Fruit fly (Drosophila melanogaster) whole organism, prepupa: ENCODE results near the gene CG14312.

Experiments used
- Blimp-1 ChIP-seq: fragments of 200-800 bp; sonication (Bioruptor generic); optimal IDR thresholded peaks from 3 replicates; lab custom pipeline; 2017; ENCODE audit warnings: missing biosample characterization, missing genetic modification characterization, mild to moderate bottlenecking, moderate library complexity, missing genetic modification reagents
- CG10631 ChIP-seq: fragments of 200-800 bp; sonication (Bioruptor generic); optimal IDR thresholded peaks from 2 replicates; lab custom pipeline; 2016; ENCODE audit warnings: missing biosample characterization, missing genetic modification characterization
- CG11294 ChIP-seq: fragments of 200-800 bp; sonication (Bioruptor generic); IDR thresholded peaks from 2 replicates; pipeline ENCODE4 v1.3.6; 2022; ENCODE audit warnings: missing biosample characterization, missing genetic modification characterization
- CG11762 ChIP-seq: fragments of 200-800 bp; sonication (Bioruptor generic); optimal IDR thresholded peaks from 3 replicates; lab custom pipeline; 2016; ENCODE audit warnings: missing biosample characterization, missing genetic modification characterization; ENCODE audit not compliant: insufficient read depth
- CG1621 ChIP-seq: fragments of 200-800 bp; sonication (Bioruptor generic); optimal IDR thresholded peaks from 3 replicates; lab custom pipeline; 2018; ENCODE audit warnings: missing biosample characterization, mild to moderate bottlenecking, missing genetic modification characterization
- CG34406 ChIP-seq: fragments of 200-800 bp; sonication (Bioruptor generic); optimal IDR thresholded peaks from 3 replicates; lab custom pipeline; 2016; ENCODE audit warnings: missing biosample characterization, missing genetic modification characterization
- CG3919 ChIP-seq: fragments of 200-800 bp; sonication (Bioruptor generic); optimal IDR thresholded peaks from 3 replicates; lab custom pipeline; 2016; ENCODE audit warnings: missing biosample characterization, missing genetic modification characterization
- CG6163 ChIP-seq: fragments of 200-800 bp; sonication (Bioruptor generic); IDR thresholded peaks from 3 replicates; pipeline ENCODE4 v1.3.6; 2022; ENCODE audit warnings: missing biosample characterization, missing genetic modification characterization
- CG6276 ChIP-seq: fragments of 200-800 bp; sonication (Bioruptor generic); optimal IDR thresholded peaks from 2 replicates; lab custom pipeline; 2017; ENCODE audit warnings: missing biosample characterization, mild to moderate bottlenecking, missing genetic modification characterization
- CG6854 ChIP-seq: fragments of 200-800 bp; sonication (Bioruptor generic); optimal IDR thresholded peaks from 2 replicates; lab custom pipeline; 2017; ENCODE audit warnings: missing biosample characterization, mild to moderate bottlenecking, missing genetic modification characterization
- CG7368 ChIP-seq: fragments of 200-800 bp; sonication (Bioruptor generic); optimal IDR thresholded peaks from 3 replicates; lab custom pipeline; 2016; ENCODE audit warnings: missing biosample characterization, missing genetic modification characterization
- CG8119 ChIP-seq: fragments of 200-800 bp; sonication (Bioruptor generic); IDR thresholded peaks from 3 replicates; pipeline ENCODE4 v1.3.6; 2022; ENCODE audit warnings: missing biosample characterization, missing genetic modification characterization
- CG8319 ChIP-seq: fragments of 200-800 bp; sonication (Bioruptor generic); optimal IDR thresholded peaks from 3 replicates; lab custom pipeline; 2016; ENCODE audit warnings: missing biosample characterization, missing genetic modification characterization
- CG9139 ChIP-seq: fragments of 200-800 bp; sonication (Bioruptor generic); optimal IDR thresholded peaks from 3 replicates; lab custom pipeline; 2017; ENCODE audit warnings: missing biosample characterization, mild to moderate bottlenecking, missing genetic modification characterization
- Eip75B ChIP-seq: fragments of 200-800 bp; sonication (Bioruptor generic); optimal IDR thresholded peaks from 3 replicates; lab custom pipeline; 2016; ENCODE audit warnings: missing biosample characterization, missing genetic modification characterization
- Eip78C ChIP-seq: fragments of 200-800 bp; sonication (Bioruptor generic); peaks from one replicate; lab custom pipeline; 2016; ENCODE audit warnings: missing biosample characterization, missing genetic modification characterization
- Eip93F ChIP-seq: fragments of 200-800 bp; sonication (Bioruptor generic); optimal IDR thresholded peaks from 2 replicates; lab custom pipeline; 2016; ENCODE audit warnings: missing biosample characterization, mild to moderate bottlenecking, missing genetic modification characterization
- Ets21C ChIP-seq: fragments of 200-800 bp; sonication (Bioruptor generic); optimal IDR thresholded peaks from 3 replicates; lab custom pipeline; 2016; ENCODE audit warnings: missing biosample characterization, missing genetic modification characterization
- Ets96B ChIP-seq: fragments of 200-800 bp; optimal IDR thresholded peaks from 2 replicates; lab custom pipeline; 2019; ENCODE audit warnings: missing biosample characterization, mild to moderate bottlenecking, missing genetic modification characterization, moderate library complexity
- Gug ChIP-seq: fragments of 200-800 bp; sonication (Bioruptor generic); IDR thresholded peaks from 2 replicates; pipeline ENCODE4 v1.3.6; 2022; ENCODE audit warnings: missing biosample characterization, missing genetic modification characterization
- Hr39 ChIP-seq: fragments of 200-800 bp; sonication (Bioruptor generic); optimal IDR thresholded peaks from 2 replicates; lab custom pipeline; 2016; ENCODE audit warnings: missing biosample characterization, missing genetic modification characterization
- Hr4 ChIP-seq: fragments of 200-800 bp; sonication (Bioruptor generic); optimal IDR thresholded peaks from 3 replicates; lab custom pipeline; 2016; ENCODE audit warnings: missing biosample characterization, missing genetic modification characterization
- Lpt ChIP-seq: fragments of 200-800 bp; sonication (Bioruptor generic); optimal IDR thresholded peaks from 3 replicates; lab custom pipeline; 2016; ENCODE audit warnings: missing biosample characterization, missing genetic modification characterization
- Met ChIP-seq: fragments of 200-800 bp; sonication (Bioruptor generic); optimal IDR thresholded peaks from 3 replicates; lab custom pipeline; 2016; ENCODE audit warnings: missing biosample characterization, missing genetic modification characterization
- OdsH ChIP-seq: fragments of 200-800 bp; sonication (Bioruptor generic); optimal IDR thresholded peaks from 3 replicates; lab custom pipeline; 2016; ENCODE audit warnings: missing biosample characterization, missing genetic modification characterization
- Sox14 ChIP-seq: fragments of 200-800 bp; sonication (Bioruptor generic); optimal IDR thresholded peaks from 3 replicates; lab custom pipeline; 2016; ENCODE audit warnings: missing biosample characterization, missing genetic modification characterization
- Sox15 ChIP-seq: fragments of 200-800 bp; sonication (Bioruptor generic); optimal IDR thresholded peaks from 3 replicates; lab custom pipeline; 2016; ENCODE audit warnings: missing biosample characterization, missing genetic modification characterization
- achi ChIP-seq: fragments of 200-800 bp; sonication (Bioruptor generic); optimal IDR thresholded peaks from 3 replicates; lab custom pipeline; 2016; ENCODE audit warnings: missing biosample characterization, missing genetic modification characterization
- acj6 ChIP-seq: fragments of 200-800 bp; sonication (Bioruptor generic); optimal IDR thresholded peaks from 3 replicates; lab custom pipeline; 2016; ENCODE audit warnings: missing biosample characterization, missing genetic modification characterization
- cyc ChIP-seq: fragments of 200-800 bp; sonication (Bioruptor generic); optimal IDR thresholded peaks from 3 replicates; lab custom pipeline; 2016; ENCODE audit warnings: missing biosample characterization, missing genetic modification characterization
- dsx ChIP-seq: fragments of 200-800 bp; optimal IDR thresholded peaks from 3 replicates; lab custom pipeline; 2019; ENCODE audit warnings: missing biosample characterization, mild to moderate bottlenecking, missing genetic modification characterization, moderate library complexity; ENCODE audit not compliant: poor library complexity, severe bottlenecking
- eg ChIP-seq: fragments of 200-800 bp; sonication (Bioruptor generic); IDR thresholded peaks from 3 replicates; pipeline ENCODE4 v1.3.6; 2022; ENCODE audit warnings: missing biosample characterization, missing genetic modification characterization
- fd59A ChIP-seq: fragments of 200-800 bp; sonication (Bioruptor generic); optimal IDR thresholded peaks from 2 replicates; lab custom pipeline; 2017; ENCODE audit warnings: missing biosample characterization, mild to moderate bottlenecking, missing genetic modification characterization, missing genetic modification reagents
- fd85E ChIP-seq: fragments of 200-800 bp; sonication (Bioruptor generic); optimal IDR thresholded peaks from 3 replicates; lab custom pipeline; 2016; ENCODE audit warnings: missing biosample characterization, missing genetic modification characterization
- fkh ChIP-seq: fragments of 200-800 bp; sonication (Bioruptor generic); optimal IDR thresholded peaks from 3 replicates; lab custom pipeline; 2017; ENCODE audit warnings: missing biosample characterization, mild to moderate bottlenecking, missing genetic modification characterization, moderate library complexity
- lz ChIP-seq: fragments of 200-800 bp; sonication (Bioruptor generic); optimal IDR thresholded peaks from 3 replicates; lab custom pipeline; 2016; ENCODE audit warnings: missing biosample characterization, missing genetic modification characterization
- spab ChIP-seq: fragments of 200-800 bp; sonication (Bioruptor generic); optimal IDR thresholded peaks from 2 replicates; lab custom pipeline; 2017; ENCODE audit warnings: missing biosample characterization, mild to moderate bottlenecking, missing genetic modification characterization, missing genetic modification reagents
- svp ChIP-seq: fragments of 200-800 bp; sonication (Bioruptor generic); peaks from one replicate; lab custom pipeline; 2016; ENCODE audit warnings: missing biosample characterization, missing genetic modification characterization
- topi ChIP-seq: fragments of 200-800 bp; sonication (Bioruptor generic); optimal IDR thresholded peaks from 3 replicates; lab custom pipeline; 2016; ENCODE audit warnings: missing biosample characterization, missing genetic modification characterization
- vri ChIP-seq: fragments of 200-800 bp; sonication (Bioruptor generic); optimal IDR thresholded peaks from 3 replicates; lab custom pipeline; 2016; ENCODE audit warnings: missing biosample characterization, mild to moderate bottlenecking, missing genetic modification characterization

CG14312 gene

dm6 chr3R:18297444-18298297, 14.3 kb upstream of the CG14312 start (continued):
- TF ChIP-seq Blimp-1 (GFP tag; lab: Kevin White, UChicago) (no peak), Eip93F (GFP tag; lab: Kevin White, UChicago) (no peak), CG6854 (GFP tag; lab: Kevin White, UChicago) (no peak), Hr4 (GFP tag; lab: Kevin White, UChicago) (peak; percentile 47), CG11294 (GFP tag; lab: Robert Waterston, UW) (peak; percentile 33; the same call in 1 of the 2 replicates), CG34406 (peak; percentile 24)
- TF ChIP-seq, all 60 proteins: peak for 28

DNA sequence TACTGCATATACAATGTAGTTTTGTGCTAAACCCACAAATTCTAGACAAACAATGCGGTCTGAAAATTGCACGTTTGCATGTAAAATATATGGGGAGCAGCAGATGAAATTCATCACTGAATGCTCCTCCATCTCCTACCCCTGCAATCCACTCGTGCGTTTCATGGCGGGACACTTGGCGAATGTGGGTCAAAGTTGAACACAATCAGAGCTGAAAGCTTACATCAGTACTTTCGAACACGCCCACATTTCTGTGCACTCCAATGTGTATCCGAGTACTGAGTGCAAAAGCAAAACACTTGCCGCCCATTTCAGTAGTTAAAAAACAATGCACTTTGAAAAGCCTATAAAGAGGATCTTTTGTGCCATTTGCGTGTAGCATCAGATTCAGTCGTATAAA, 13.4 kb upstream of the CG14312 start:
- TF ChIP-seq Gug (GFP tag; lab: Robert Waterston, UW): no peak
- TF ChIP-seq CG6854 (GFP tag; lab: Kevin White, UChicago): no peak
- TF ChIP-seq fd59A: no peak
- no peak for TF ChIP-seq CG3919 (GFP tag; lab: Kevin White, UChicago)
- TF ChIP-seq svp: peak; percentile 76
- TF ChIP-seq Eip78C (GFP tag; lab: Kevin White, UChicago): peak; percentile 18
- no peak for TF ChIP-seq CG11762 (GFP tag; lab: Kevin White, UChicago)
- no peak for TF ChIP-seq fd85E (GFP tag; lab: Kevin White, UChicago)
- no peak for TF ChIP-seq Ets96B (tag; lab: Kevin White, UChicago)
- no peak for TF ChIP-seq acj6 (GFP tag; lab: Kevin White, UChicago)
- peak; percentile 49 for TF ChIP-seq dsx (GFP tag; lab: Kevin White, UChicago)
- TF ChIP-seq CG8319: no peak
- no peak for TF ChIP-seq Ets21C
- TF ChIP-seq OdsH (GFP tag; lab: Kevin White, UChicago): no peak

- no peak for TF ChIP-seq CG9139 (GFP tag; lab: Kevin White, UChicago)
- no peak for TF ChIP-seq topi (GFP tag; lab: Kevin White, UChicago)
- TF ChIP-seq svp: peak; percentile 97
- TF ChIP-seq Eip93F (GFP tag; lab: Kevin White, UChicago): peak; percentile 39
- TF ChIP-seq lz (GFP tag; lab: Kevin White, UChicago): no peak
- peak; percentile 40 for TF ChIP-seq Eip78C (GFP tag; lab: Kevin White, UChicago)
- no peak for TF ChIP-seq CG34406
- no peak for TF ChIP-seq Gug (GFP tag; lab: Robert Waterston, UW)
- peak; percentile 8 for TF ChIP-seq vri
- no peak for TF ChIP-seq CG1621 (tag; lab: Kevin White, UChicago)
- peak; percentile 71 for TF ChIP-seq fkh (GFP tag; lab: Kevin White, UChicago)
Observed at dm6 chr3R:18296084-18296483, 12.8 kb upstream of the CG14312 start.

DNA sequence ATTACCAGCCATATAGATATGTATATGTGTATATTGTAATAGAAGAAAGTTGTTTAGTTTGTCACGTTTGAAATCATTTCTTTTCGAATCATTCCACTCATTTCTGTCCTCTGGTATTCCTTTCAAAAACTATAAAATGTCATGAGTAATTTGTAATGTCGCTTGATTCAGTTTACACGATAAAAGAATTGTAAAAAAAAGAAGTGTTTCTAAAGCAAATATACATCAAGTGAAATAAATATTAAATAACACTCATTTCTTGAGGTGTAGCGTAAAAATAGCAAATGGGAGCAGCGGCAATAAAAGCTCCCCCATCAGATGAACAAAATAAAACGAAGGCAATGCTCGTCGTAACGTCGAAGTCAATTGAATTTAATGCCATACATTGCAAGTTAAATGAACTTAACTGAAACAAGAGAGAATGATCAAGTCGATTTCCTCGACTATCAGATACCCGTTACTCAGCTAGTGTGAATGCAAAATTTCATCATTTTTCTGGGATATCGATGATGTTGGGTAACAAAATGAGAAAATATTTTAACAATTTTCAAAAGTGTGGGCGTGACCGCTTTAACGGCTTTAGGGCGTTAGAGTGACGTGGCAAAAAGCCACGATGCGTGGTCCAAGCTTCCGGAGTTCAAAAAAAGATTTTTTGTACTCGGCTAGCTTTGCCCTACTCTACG, 12.1 kb upstream of the CG14312 start:
- TF ChIP-seq Gug (GFP tag; lab: Robert Waterston, UW) (no peak), CG8119 (GFP tag; lab: Robert Waterston, UW) (peak; percentile 45; the same call in 2 of the 3 replicates), CG6854 (GFP tag; lab: Kevin White, UChicago) (no peak), CG11762 (GFP tag; lab: Kevin White, UChicago) (no peak), CG7368 (GFP tag; lab: Kevin White, UChicago) (no peak), Eip93F (GFP tag; lab: Kevin White, UChicago) (no peak), CG6276 (GFP tag; lab: Kevin White, UChicago) (no peak), CG1621 (tag; lab: Kevin White, UChicago) (no peak), Sox15 (GFP tag; lab: Kevin White, UChicago) (no peak), dsx (GFP tag; lab: Kevin White, UChicago) (peak; percentile 11), Eip75B (peak; percentile 55), fd85E (GFP tag; lab: Kevin White, UChicago) (no peak), vri (no peak), cyc (no peak), CG6163 (GFP tag; lab: Robert Waterston, UW) (no peak), Lpt (peak; percentile 35), lz (GFP tag; lab: Kevin White, UChicago) (peak; percentile 18), CG10631 (peak; percentile 9), eg (GFP tag; lab: Robert Waterston, UW) (0 out of 3 replicates have a peak, but pooled peaks have one; percentile 18), Eip78C (GFP tag; lab: Kevin White, UChicago) (peak; percentile 89), achi (GFP tag; lab: Kevin White, UChicago) (no peak), CG3919 (GFP tag; lab: Kevin White, UChicago) (peak; percentile 38), Met (GFP tag; lab: Kevin White, UChicago) (peak; percentile 11), spab (no peak), Ets21C (no peak), fd59A (no peak), Sox14 (GFP tag; lab: Kevin White, UChicago) (peak; percentile 48), OdsH (GFP tag; lab: Kevin White, UChicago) (peak; percentile 51), CG11294 (GFP tag; lab: Robert Waterston, UW) (no peak), Hr39 (no peak)
